Worm (Caenorhabditis elegans): ENCODE data around the gene C29F3.3.

The C29F3.3 gene

DNA sequence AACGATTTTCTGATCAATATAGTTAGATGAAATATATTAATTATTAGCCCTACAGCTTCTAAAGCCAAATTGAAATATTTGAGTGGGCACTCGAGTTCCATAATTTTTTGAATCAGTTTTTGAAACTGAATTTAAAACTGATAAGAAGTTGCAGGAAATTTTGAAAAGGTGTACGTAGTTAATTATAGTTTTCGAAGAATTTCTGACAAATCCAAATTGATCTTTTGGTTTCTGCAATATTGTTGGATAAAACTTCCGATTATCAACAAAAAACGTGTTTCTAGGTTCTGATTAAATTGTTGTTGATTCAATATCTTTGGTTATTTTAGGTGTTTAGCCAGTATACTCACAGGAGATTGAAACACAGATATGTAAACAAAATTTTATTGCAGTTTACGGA lies 40.4 kb downstream of the C29F3.3 start, which contains the start of gene T26H8.4:
Gene T26H8.4, minus strand, starts transcription at position 101 of the 400 bp plus-strand sequence.
- TF ChIP-seq ceh-20 (GFP tag; IDR thresholded peaks at IDR 0.05): no peak
- TF ChIP-seq dmd-8 (GFP tag; IDR thresholded peaks at IDR 0.05): no peak
- TF ChIP-seq php-3 (GFP tag; IDR thresholded peaks at IDR 0.05): no peak
- no peak for TF ChIP-seq mes-2 (tag; optimal IDR thresholded peaks at IDR 0.05; ENCODE audit: poor library complexity, severe bottlenecking)
- TF ChIP-seq dve-1 (tag; optimal IDR thresholded peaks at IDR 0.05; ENCODE audit: insufficient read depth): no peak
- TF ChIP-seq egl-43 (GFP tag; IDR thresholded peaks at IDR 0.05): no peak
- no peak for TF ChIP-seq nhr-77 (tag; optimal IDR thresholded peaks at IDR 0.05)

DNA sequence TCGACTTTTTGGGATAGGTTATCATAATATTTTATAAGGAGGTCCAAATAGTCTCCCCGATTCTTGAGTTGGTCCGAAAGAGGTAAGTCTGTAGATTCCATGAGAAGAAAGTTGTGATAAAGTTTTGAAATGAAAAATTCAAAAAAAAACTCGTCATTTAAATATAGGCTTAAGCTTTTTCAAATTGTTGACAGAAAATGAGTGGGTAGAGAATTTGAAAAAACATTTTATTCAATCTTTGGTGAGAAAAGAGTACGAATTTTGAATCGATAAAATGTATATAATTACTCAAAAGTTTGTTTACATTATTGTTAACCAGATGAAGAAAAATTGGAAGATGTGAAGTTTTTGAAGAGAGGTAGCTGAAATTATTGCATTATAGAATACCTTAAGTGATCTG lies 41.7 kb downstream of the C29F3.3 start, which contains the start of gene T26H8.5:
Gene T26H8.5, minus strand, starts transcription at position 101 of the 400 bp plus-strand sequence.
- no peak for TF ChIP-seq ama-1 (optimal IDR thresholded peaks at IDR 0.05)
- TF ChIP-seq ces-1 (GFP tag; optimal IDR thresholded peaks at IDR 0.05): no peak
- no peak for TF ChIP-seq nhr-25 (tag; optimal IDR thresholded peaks at IDR 0.05; ENCODE audit: borderline replicate concordance, insufficient read depth)
- no peak for TF ChIP-seq snpc-1.2 (GFP tag; IDR thresholded peaks at IDR 0.05)
- TF ChIP-seq madf-9 (GFP tag; conservative IDR thresholded peaks at IDR 0.05): no peak
- TF ChIP-seq hmg-1.1 (GFP tag; IDR thresholded peaks at IDR 0.05): no peak
- no peak for TF ChIP-seq ceh-32 (tag; optimal IDR thresholded peaks at IDR 0.05; ENCODE audit: poor library complexity)
- TF ChIP-seq jun-1 (tag; optimal IDR thresholded peaks at IDR 0.05): no peak
- TF ChIP-seq lin-39 (tag; optimal IDR thresholded peaks at IDR 0.05): no peak
- TF ChIP-seq zag-1 (tag; optimal IDR thresholded peaks at IDR 0.05): no peak
- no peak for TF ChIP-seq mes-2 (tag; optimal IDR thresholded peaks at IDR 0.05; ENCODE audit: poor library complexity, severe bottlenecking)
- TF ChIP-seq lim-7 (GFP tag; IDR thresholded peaks at IDR 0.05): no peak
- no peak for TF ChIP-seq snpc-4 (tag; optimal IDR thresholded peaks at IDR 0.05)
- no peak for TF ChIP-seq lin-13 (GFP tag; optimal IDR thresholded peaks at IDR 0.05)
- no peak for TF ChIP-seq attf-4 (tag; optimal IDR thresholded peaks at IDR 0.05)
- TF ChIP-seq lin-1 (GFP tag; IDR thresholded peaks at IDR 0.05): no peak
- TF ChIP-seq ceh-28 (tag; optimal IDR thresholded peaks at IDR 0.05): no peak

DNA sequence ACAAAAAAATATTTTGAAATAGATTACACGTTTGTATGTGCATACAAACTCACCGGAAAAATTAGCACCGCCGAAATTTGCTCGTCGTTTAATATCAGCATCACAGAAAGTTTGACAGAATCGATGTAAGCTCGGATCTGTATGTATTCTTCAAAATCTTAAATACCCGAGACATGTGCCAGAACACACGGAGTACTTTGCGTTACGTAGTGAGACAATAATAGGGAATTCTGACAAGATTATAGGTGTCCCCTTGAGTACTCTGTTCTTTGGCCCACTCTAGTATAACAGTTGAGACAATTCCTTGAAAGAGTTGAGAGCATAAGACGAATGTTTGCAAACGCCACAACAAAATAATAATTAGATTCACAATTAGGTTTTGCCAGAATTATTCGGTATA lies 43.6 kb downstream of the C29F3.3 start, which contains the start of gene srx-48:
Gene srx-48, minus strand, starts transcription at position 101 of the 400 bp plus-strand sequence.
- no peak for TF ChIP-seq fkh-10 (GFP tag; optimal IDR thresholded peaks at IDR 0.05)
- TF ChIP-seq lin-1 (GFP tag; IDR thresholded peaks at IDR 0.05): no peak
- no peak for TF ChIP-seq php-3 (GFP tag; IDR thresholded peaks at IDR 0.05)
- TF ChIP-seq madf-9 (GFP tag; conservative IDR thresholded peaks at IDR 0.05): no peak
- TF ChIP-seq snpc-4 (tag; optimal IDR thresholded peaks at IDR 0.05): no peak
- no peak for TF ChIP-seq dmd-9 (GFP tag; IDR thresholded peaks at IDR 0.05)
- no peak for TF ChIP-seq aha-1 (tag)
- no peak for TF ChIP-seq unc-130 (GFP tag; optimal IDR thresholded peaks at IDR 0.05)

DNA sequence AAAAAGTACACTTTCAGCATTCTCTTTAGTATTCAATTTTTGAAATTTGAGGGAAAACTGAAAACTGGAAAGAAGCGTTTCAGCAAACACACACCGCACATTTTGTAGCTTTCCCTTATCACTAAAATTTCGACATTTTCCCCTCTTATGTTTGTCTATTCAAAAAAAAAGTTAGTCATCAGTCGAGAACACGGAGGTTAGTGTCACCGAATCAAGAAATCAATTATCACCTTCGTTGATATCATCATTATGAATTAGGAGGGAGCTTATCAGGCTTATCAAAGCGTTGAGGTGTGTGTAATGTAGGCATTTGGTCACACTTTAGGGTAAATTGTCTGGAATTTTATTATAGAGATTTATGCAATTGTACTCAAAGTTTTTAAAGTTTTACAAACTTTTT lies 48.6 kb downstream of the C29F3.3 start, which contains the start of gene cpr-3:
Gene cpr-3, minus strand, starts transcription at position 104 of the 400 bp plus-strand sequence.
- TF ChIP-seq ceh-20 (GFP tag; IDR thresholded peaks at IDR 0.05) (no peak), mdl-1 (tag; optimal IDR thresholded peaks at IDR 0.05) (peak in 1 of 2 experiments; percentile 30), R02D3.7 (tag; optimal IDR thresholded peaks at IDR 0.05) (no peak), ZK546.5 (tag; optimal IDR thresholded peaks at IDR 0.05) (no peak), ctbp-1 (GFP tag; IDR thresholded peaks at IDR 0.05) (no peak), nhr-48 (tag; optimal IDR thresholded peaks at IDR 0.05) (peak; percentile 27), nhr-77 (tag; optimal IDR thresholded peaks at IDR 0.05) (peak; percentile 83), madf-5 (GFP tag; IDR thresholded peaks at IDR 0.05) (no peak), dmd-6 (GFP tag; IDR thresholded peaks at IDR 0.05) (peak; percentile 95), nhr-6 (tag; optimal IDR thresholded peaks at IDR 0.05) (peak; percentile 99), pqm-1 (tag; optimal IDR thresholded peaks at IDR 0.05) (peak; percentile 99), lin-39 (tag; optimal IDR thresholded peaks at IDR 0.05) (no peak), daf-16 (GFP tag; optimal IDR thresholded peaks at IDR 0.05) (no peak), daf-16 (tag; optimal IDR thresholded peaks at IDR 0.05) (peak; percentile 85), ztf-7 (tag; optimal IDR thresholded peaks at IDR 0.05) (peak; percentile 31), hlh-30 (tag; optimal IDR thresholded peaks at IDR 0.05; ENCODE audit: insufficient read depth) (peak; percentile 49), nhr-28 (tag; optimal IDR thresholded peaks at IDR 0.05) (peak; percentile 98), ces-1 (GFP tag; optimal IDR thresholded peaks at IDR 0.05) (no peak), dve-1 (tag; optimal IDR thresholded peaks at IDR 0.05; ENCODE audit: insufficient read depth) (peak; percentile 73)

All from whole organism, L4 larva.